Worm (Caenorhabditis elegans) whole organism, L4 larva: ENCODE measurements around the gene F48G7.4.

Experiments
- R02D3.7 ChIP-seq: fragments of 150-350 bp; sonication (generic microtip); optimal IDR thresholded peaks from 3 replicates; lab custom pipeline; 2014; ENCODE audit warnings: missing biosample characterization, missing genetic modification characterization
- ceh-28 ChIP-seq: fragments of 150-350 bp; optimal IDR thresholded peaks from 2 replicates; lab custom pipeline; 2014; ENCODE audit warnings: missing biosample characterization, missing genetic modification reagents, missing genetic modification characterization
- lsy-2 ChIP-seq, 2 experiments: fragments of 150-350 bp in 1 of 2; sonication (generic microtip) in 1 of 2; optimal IDR thresholded peaks; 2 replicates each; lab custom pipeline; 2014 to 2017; ENCODE audit warnings: missing biosample characterization in 2 of 2, missing genetic modification characterization in 2 of 2

- TF ChIP-seq ceh-28 (tag; lab: Kevin White, UChicago) (no peak), R02D3.7 (tag; lab: Kevin White, UChicago) (no peak), lsy-2 (tag; optimal IDR thresholded peaks at IDR 0.05; lab: Kevin White, UChicago) (no peak)
These were observed 29.1 kb upstream of the F48G7.4 start, which contains the start of gene ZK488.6 for ce11 chrV:590182-590581.
